Fruit fly (Drosophila melanogaster): ENCODE measurements around the gene RFeSP.

RFeSP gene

DNA sequence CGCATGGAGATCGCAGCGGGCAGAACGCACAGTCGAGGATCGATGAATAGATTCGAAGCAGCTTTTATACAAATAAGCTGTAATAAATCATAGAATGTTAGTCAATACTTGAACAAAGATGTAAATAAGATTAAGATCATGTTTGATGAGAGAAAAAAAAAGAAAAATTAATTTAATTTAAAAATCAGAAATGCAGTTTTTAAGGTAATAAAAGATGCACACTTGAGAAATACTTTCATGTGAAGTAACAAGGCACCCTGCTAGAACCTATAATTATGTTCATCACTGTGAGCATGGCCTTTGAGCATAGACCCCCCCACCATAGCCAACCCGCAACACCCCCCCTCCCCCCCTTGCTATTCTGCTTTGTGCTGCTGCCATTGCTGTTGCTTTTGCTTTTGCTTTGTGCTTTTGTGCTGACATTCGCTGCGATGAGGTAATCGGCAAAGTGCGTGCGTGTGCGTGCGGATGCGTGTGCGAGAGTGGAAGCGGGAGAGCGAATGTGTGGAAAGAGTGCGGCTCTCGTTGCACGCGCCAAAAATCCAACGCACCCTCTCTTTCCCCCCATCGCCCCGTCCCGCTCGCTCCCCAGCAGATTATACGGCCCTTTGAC lies 29.4 kb upstream of the RFeSP start (continued):
- TF ChIP-seq gcm2 (GFP tag; optimal IDR thresholded peaks at IDR 0.05) (peak; percentile 86), danr (GFP tag; IDR thresholded peaks at IDR 0.05) (peak; percentile 96), CG1233 (GFP tag; optimal IDR thresholded peaks at IDR 0.05) (peak; percentile 98), CG17186 (GFP tag; optimal IDR thresholded peaks at IDR 0.05) (peak; percentile 71), Dip2 (GFP tag; IDR thresholded peaks at IDR 0.05) (peak; percentile 70; the same call in 1 of the 2 replicates), dimm (GFP tag; IDR thresholded peaks at IDR 0.05) (peak; percentile 90), CG11456 (GFP tag; IDR thresholded peaks at IDR 0.05) (peak; percentile 96), ab (GFP tag; optimal IDR thresholded peaks at IDR 0.05) (peak; percentile 45), CG7357 (GFP tag; IDR thresholded peaks at IDR 0.05) (peak; percentile 93), CG8089 (GFP tag; optimal IDR thresholded peaks at IDR 0.05) (peak; percentile 75), YL-1 (GFP tag; optimal IDR thresholded peaks at IDR 0.05) (peak; percentile 88), Pdp1 (GFP tag; optimal IDR thresholded peaks at IDR 0.05) (peak; percentile 92 to 93), CG3995 (GFP tag; optimal IDR thresholded peaks at IDR 0.05) (peak; percentile 81), pfk (GFP tag; optimal IDR thresholded peaks at IDR 0.05) (peak; percentile 50), Rfx (GFP tag; IDR thresholded peaks at IDR 0.05) (peak; percentile 98), Blimp-1 (GFP tag; optimal IDR thresholded peaks at IDR 0.05) (peak; percentile 93), CG3163 (GFP tag; optimal IDR thresholded peaks at IDR 0.05) (peak; percentile 63), NfI (GFP tag; optimal IDR thresholded peaks at IDR 0.05) (peak; percentile 98), kni (GFP tag; optimal IDR thresholded peaks at IDR 0.05) (peak; percentile 94), Tbp (GFP tag; optimal IDR thresholded peaks at IDR 0.05) (no peak), Dfd (GFP tag; optimal IDR thresholded peaks at IDR 0.05) (no peak), Med (GFP tag) (peak; percentile 94), CG10543 (GFP tag; optimal IDR thresholded peaks at IDR 0.05) (peak; percentile 99), fru (optimal IDR thresholded peaks at IDR 0.05) (no peak), Scr (GFP tag; IDR thresholded peaks at IDR 0.05; ENCODE audit: partially characterized antibody) (no peak), dysf (GFP tag; IDR thresholded peaks at IDR 0.05) (peak; percentile 99), CG18262 (tag; optimal IDR thresholded peaks at IDR 0.05) (peak; percentile 96), Aef1 (GFP tag; IDR thresholded peaks at IDR 0.05) (peak; percentile 96), odd (GFP tag; optimal IDR thresholded peaks at IDR 0.05) (peak; percentile 98), CG13296 (GFP tag; optimal IDR thresholded peaks at IDR 0.05) (peak; percentile 99), CG7372 (GFP tag; IDR thresholded peaks at IDR 0.05) (peak; percentile 96), CG31224 (GFP tag; IDR thresholded peaks at IDR 0.05) (peak; percentile 92), CG2889 (GFP tag; IDR thresholded peaks at IDR 0.05) (peak; percentile 93), chn (GFP tag; optimal IDR thresholded peaks at IDR 0.05) (peak; percentile 65), Ravus (GFP tag; IDR thresholded peaks at IDR 0.05) (peak; percentile 91), sug (tag; optimal IDR thresholded peaks at IDR 0.05) (peak; percentile 99), CG2678 (tag; optimal IDR thresholded peaks at IDR 0.05) (peak; percentile 99), Jarid2 (GFP tag; optimal IDR thresholded peaks at IDR 0.05) (peak; percentile 89), Hmr (GFP tag; optimal IDR thresholded peaks at IDR 0.05) (peak; percentile 99), Hand (GFP tag; optimal IDR thresholded peaks at IDR 0.05) (peak; percentile 96), stc (GFP tag; IDR thresholded peaks at IDR 0.05) (peak; percentile 97), CG15011 (GFP tag; optimal IDR thresholded peaks at IDR 0.05) (peak; percentile 97), zfh2 (GFP tag; optimal IDR thresholded peaks at IDR 0.05) (peak; percentile 86), CG11723 (GFP tag; optimal IDR thresholded peaks at IDR 0.05) (peak; percentile 96), D19A (tag; optimal IDR thresholded peaks at IDR 0.05) (peak; percentile 95), grau (tag; optimal IDR thresholded peaks at IDR 0.05) (peak; percentile 98), p53 (GFP tag; optimal IDR thresholded peaks at IDR 0.05) (peak; percentile 60), CG8478 (optimal IDR thresholded peaks at IDR 0.05) (peak; percentile 28), Dp (GFP tag; optimal IDR thresholded peaks at IDR 0.05) (peak; percentile 25), Sox100B (GFP tag; optimal IDR thresholded peaks at IDR 0.05) (peak; percentile 99), CG10979 (tag; optimal IDR thresholded peaks at IDR 0.05) (peak; percentile 95)

All from whole organism, embryonic.